Fruit fly (Drosophila melanogaster) whole organism, prepupa: Measurements from ENCODE around the gene P5cr.

Experiments
- Blimp-1 ChIP-seq: fragments of 200-800 bp; sonication (Bioruptor generic); optimal IDR thresholded peaks from 3 replicates; lab custom pipeline; 2017; ENCODE audit warnings: missing biosample characterization, missing genetic modification characterization, mild to moderate bottlenecking, moderate library complexity, missing genetic modification reagents
- CG10669 ChIP-seq: fragments of 200-800 bp; sonication (Bioruptor generic); optimal IDR thresholded peaks from 3 replicates; lab custom pipeline; 2018; ENCODE audit warnings: missing biosample characterization, mild to moderate bottlenecking, missing genetic modification characterization, moderate library complexity
- CG11762 ChIP-seq: fragments of 200-800 bp; sonication (Bioruptor generic); optimal IDR thresholded peaks from 3 replicates; lab custom pipeline; 2016; ENCODE audit warnings: missing biosample characterization, missing genetic modification characterization; ENCODE audit not compliant: insufficient read depth
- CG1621 ChIP-seq: fragments of 200-800 bp; sonication (Bioruptor generic); optimal IDR thresholded peaks from 3 replicates; lab custom pipeline; 2018; ENCODE audit warnings: missing biosample characterization, mild to moderate bottlenecking, missing genetic modification characterization
- CG16779 ChIP-seq: fragments of 200-800 bp; sonication (Bioruptor generic); optimal IDR thresholded peaks from 3 replicates; lab custom pipeline; 2017; ENCODE audit warnings: missing biosample characterization, mild to moderate bottlenecking, missing genetic modification characterization
- CG31627 ChIP-seq: fragments of 200-800 bp; sonication (Bioruptor generic); optimal IDR thresholded peaks from 3 replicates; lab custom pipeline; 2016; ENCODE audit warnings: missing biosample characterization, missing genetic modification characterization
- CG32006 ChIP-seq: fragments of 200-800 bp; sonication (Bioruptor generic); optimal IDR thresholded peaks from 3 replicates; lab custom pipeline; 2017; ENCODE audit warnings: missing biosample characterization, mild to moderate bottlenecking, missing genetic modification characterization
- CG34406 ChIP-seq: fragments of 200-800 bp; sonication (Bioruptor generic); optimal IDR thresholded peaks from 3 replicates; lab custom pipeline; 2016; ENCODE audit warnings: missing biosample characterization, missing genetic modification characterization
- CG3919 ChIP-seq: fragments of 200-800 bp; sonication (Bioruptor generic); optimal IDR thresholded peaks from 3 replicates; lab custom pipeline; 2016; ENCODE audit warnings: missing biosample characterization, missing genetic modification characterization
- CG4318 ChIP-seq: fragments of 200-800 bp; sonication (Bioruptor generic); optimal IDR thresholded peaks from 3 replicates; lab custom pipeline; 2017; ENCODE audit warnings: missing biosample characterization, mild to moderate bottlenecking, missing genetic modification characterization
- CG6276 ChIP-seq: fragments of 200-800 bp; sonication (Bioruptor generic); optimal IDR thresholded peaks from 2 replicates; lab custom pipeline; 2017; ENCODE audit warnings: missing biosample characterization, mild to moderate bottlenecking, missing genetic modification characterization
- CG6792 ChIP-seq: fragments of 200-800 bp; sonication (Bioruptor generic); optimal IDR thresholded peaks from 3 replicates; lab custom pipeline; 2016; ENCODE audit warnings: missing biosample characterization, missing genetic modification characterization
- CG6808 ChIP-seq: fragments of 200-800 bp; sonication (Bioruptor generic); optimal IDR thresholded peaks from 3 replicates; lab custom pipeline; 2017; ENCODE audit warnings: missing biosample characterization, missing genetic modification characterization, mild to moderate bottlenecking, moderate library complexity, missing genetic modification reagents
- CG6854 ChIP-seq: fragments of 200-800 bp; sonication (Bioruptor generic); optimal IDR thresholded peaks from 2 replicates; lab custom pipeline; 2017; ENCODE audit warnings: missing biosample characterization, mild to moderate bottlenecking, missing genetic modification characterization
- CG7368 ChIP-seq: fragments of 200-800 bp; sonication (Bioruptor generic); optimal IDR thresholded peaks from 3 replicates; lab custom pipeline; 2016; ENCODE audit warnings: missing biosample characterization, missing genetic modification characterization
- CG8319 ChIP-seq: fragments of 200-800 bp; sonication (Bioruptor generic); optimal IDR thresholded peaks from 3 replicates; lab custom pipeline; 2016; ENCODE audit warnings: missing biosample characterization, missing genetic modification characterization
- CG8632 ChIP-seq: fragments of 200-800 bp; sonication (Bioruptor generic); optimal IDR thresholded peaks from 3 replicates; lab custom pipeline; 2016; ENCODE audit warnings: missing biosample characterization, missing genetic modification characterization
- CG9139 ChIP-seq: fragments of 200-800 bp; sonication (Bioruptor generic); optimal IDR thresholded peaks from 3 replicates; lab custom pipeline; 2017; ENCODE audit warnings: missing biosample characterization, mild to moderate bottlenecking, missing genetic modification characterization
- Eip75B ChIP-seq: fragments of 200-800 bp; sonication (Bioruptor generic); optimal IDR thresholded peaks from 3 replicates; lab custom pipeline; 2016; ENCODE audit warnings: missing biosample characterization, missing genetic modification characterization
- Ets21C ChIP-seq: fragments of 200-800 bp; sonication (Bioruptor generic); optimal IDR thresholded peaks from 3 replicates; lab custom pipeline; 2016; ENCODE audit warnings: missing biosample characterization, missing genetic modification characterization
- Ets96B ChIP-seq: fragments of 200-800 bp; optimal IDR thresholded peaks from 2 replicates; lab custom pipeline; 2019; ENCODE audit warnings: missing biosample characterization, mild to moderate bottlenecking, missing genetic modification characterization, moderate library complexity
- Gug ChIP-seq: fragments of 200-800 bp; sonication (Bioruptor generic); IDR thresholded peaks from 2 replicates; pipeline ENCODE4 v1.3.6; 2022; ENCODE audit warnings: missing biosample characterization, missing genetic modification characterization
- Hr38 ChIP-seq: sonication (Bioruptor generic); optimal IDR thresholded peaks from 2 replicates; lab custom pipeline; 2016; ENCODE audit warnings: missing biosample characterization, missing genetic modification characterization
- Hr4 ChIP-seq: fragments of 200-800 bp; sonication (Bioruptor generic); optimal IDR thresholded peaks from 3 replicates; lab custom pipeline; 2016; ENCODE audit warnings: missing biosample characterization, missing genetic modification characterization
- Lpt ChIP-seq: fragments of 200-800 bp; sonication (Bioruptor generic); optimal IDR thresholded peaks from 3 replicates; lab custom pipeline; 2016; ENCODE audit warnings: missing biosample characterization, missing genetic modification characterization
- OdsH ChIP-seq: fragments of 200-800 bp; sonication (Bioruptor generic); optimal IDR thresholded peaks from 3 replicates; lab custom pipeline; 2016; ENCODE audit warnings: missing biosample characterization, missing genetic modification characterization
- Smox ChIP-seq: fragments of 200-800 bp; sonication (Bioruptor generic); optimal IDR thresholded peaks from 3 replicates; lab custom pipeline; 2016; ENCODE audit warnings: missing biosample characterization, missing genetic modification characterization
- Sox102F ChIP-seq: fragments of 200-800 bp; sonication (Bioruptor generic); optimal IDR thresholded peaks from 2 replicates; lab custom pipeline; 2016; ENCODE audit warnings: missing biosample characterization, mild to moderate bottlenecking, missing genetic modification characterization
- Sox14 ChIP-seq: fragments of 200-800 bp; sonication (Bioruptor generic); optimal IDR thresholded peaks from 3 replicates; lab custom pipeline; 2016; ENCODE audit warnings: missing biosample characterization, missing genetic modification characterization
- Sox15 ChIP-seq: fragments of 200-800 bp; sonication (Bioruptor generic); optimal IDR thresholded peaks from 3 replicates; lab custom pipeline; 2016; ENCODE audit warnings: missing biosample characterization, missing genetic modification characterization
- achi ChIP-seq: fragments of 200-800 bp; sonication (Bioruptor generic); optimal IDR thresholded peaks from 3 replicates; lab custom pipeline; 2016; ENCODE audit warnings: missing biosample characterization, missing genetic modification characterization
- acj6 ChIP-seq: fragments of 200-800 bp; sonication (Bioruptor generic); optimal IDR thresholded peaks from 3 replicates; lab custom pipeline; 2016; ENCODE audit warnings: missing biosample characterization, missing genetic modification characterization
- dac ChIP-seq: fragments of 200-800 bp; sonication (Bioruptor generic); optimal IDR thresholded peaks from 2 replicates; lab custom pipeline; 2017; ENCODE audit warnings: missing biosample characterization, mild to moderate bottlenecking, missing genetic modification characterization
- dsx ChIP-seq: fragments of 200-800 bp; optimal IDR thresholded peaks from 3 replicates; lab custom pipeline; 2019; ENCODE audit warnings: missing biosample characterization, mild to moderate bottlenecking, missing genetic modification characterization, moderate library complexity; ENCODE audit not compliant: poor library complexity, severe bottlenecking
- eg ChIP-seq: fragments of 200-800 bp; sonication (Bioruptor generic); IDR thresholded peaks from 3 replicates; pipeline ENCODE4 v1.3.6; 2022; ENCODE audit warnings: missing biosample characterization, missing genetic modification characterization
- esn ChIP-seq: fragments of 200-800 bp; sonication (Bioruptor generic); optimal IDR thresholded peaks from 2 replicates; lab custom pipeline; 2016; ENCODE audit warnings: missing biosample characterization, mild to moderate bottlenecking, missing genetic modification characterization, moderate library complexity
- fd59A ChIP-seq: fragments of 200-800 bp; sonication (Bioruptor generic); optimal IDR thresholded peaks from 2 replicates; lab custom pipeline; 2017; ENCODE audit warnings: missing biosample characterization, mild to moderate bottlenecking, missing genetic modification characterization, missing genetic modification reagents
- fd85E ChIP-seq: fragments of 200-800 bp; sonication (Bioruptor generic); optimal IDR thresholded peaks from 3 replicates; lab custom pipeline; 2016; ENCODE audit warnings: missing biosample characterization, missing genetic modification characterization
- fkh ChIP-seq: fragments of 200-800 bp; sonication (Bioruptor generic); optimal IDR thresholded peaks from 3 replicates; lab custom pipeline; 2017; ENCODE audit warnings: missing biosample characterization, mild to moderate bottlenecking, missing genetic modification characterization, moderate library complexity
- net ChIP-seq: fragments of 200-800 bp; sonication (Bioruptor generic); optimal IDR thresholded peaks from 3 replicates; lab custom pipeline; 2016; ENCODE audit warnings: missing biosample characterization, missing genetic modification characterization
- pdm3 ChIP-seq: fragments of 200-800 bp; sonication (Bioruptor generic); optimal IDR thresholded peaks from 3 replicates; lab custom pipeline; 2016; ENCODE audit warnings: missing biosample characterization, missing genetic modification characterization
- salr ChIP-seq, 2 experiments: fragments of 200-800 bp; sonication (Bioruptor generic); optimal IDR thresholded peaks; 3 replicates each; lab custom pipeline; 2016 to 2018; ENCODE audit warnings: missing biosample characterization in 2 of 2, missing genetic modification characterization in 2 of 2, mild to moderate bottlenecking in 1 of 2
- ss ChIP-seq, 2 experiments: fragments of 200-800 bp; sonication (Bioruptor generic); optimal IDR thresholded peaks; 2 replicates in 1 of 2; 3 replicates in 1 of 2; lab custom pipeline; 2017 to 2018; ENCODE audit warnings: mild to moderate bottlenecking in 2 of 2, missing biosample characterization in 2 of 2, missing genetic modification characterization in 2 of 2, moderate library complexity in 1 of 2
- svp ChIP-seq: fragments of 200-800 bp; sonication (Bioruptor generic); peaks from one replicate; lab custom pipeline; 2016; ENCODE audit warnings: missing biosample characterization, missing genetic modification characterization
- topi ChIP-seq: fragments of 200-800 bp; sonication (Bioruptor generic); optimal IDR thresholded peaks from 3 replicates; lab custom pipeline; 2016; ENCODE audit warnings: missing biosample characterization, missing genetic modification characterization
- vri ChIP-seq: fragments of 200-800 bp; sonication (Bioruptor generic); optimal IDR thresholded peaks from 3 replicates; lab custom pipeline; 2016; ENCODE audit warnings: missing biosample characterization, mild to moderate bottlenecking, missing genetic modification characterization

The P5cr gene

DNA sequence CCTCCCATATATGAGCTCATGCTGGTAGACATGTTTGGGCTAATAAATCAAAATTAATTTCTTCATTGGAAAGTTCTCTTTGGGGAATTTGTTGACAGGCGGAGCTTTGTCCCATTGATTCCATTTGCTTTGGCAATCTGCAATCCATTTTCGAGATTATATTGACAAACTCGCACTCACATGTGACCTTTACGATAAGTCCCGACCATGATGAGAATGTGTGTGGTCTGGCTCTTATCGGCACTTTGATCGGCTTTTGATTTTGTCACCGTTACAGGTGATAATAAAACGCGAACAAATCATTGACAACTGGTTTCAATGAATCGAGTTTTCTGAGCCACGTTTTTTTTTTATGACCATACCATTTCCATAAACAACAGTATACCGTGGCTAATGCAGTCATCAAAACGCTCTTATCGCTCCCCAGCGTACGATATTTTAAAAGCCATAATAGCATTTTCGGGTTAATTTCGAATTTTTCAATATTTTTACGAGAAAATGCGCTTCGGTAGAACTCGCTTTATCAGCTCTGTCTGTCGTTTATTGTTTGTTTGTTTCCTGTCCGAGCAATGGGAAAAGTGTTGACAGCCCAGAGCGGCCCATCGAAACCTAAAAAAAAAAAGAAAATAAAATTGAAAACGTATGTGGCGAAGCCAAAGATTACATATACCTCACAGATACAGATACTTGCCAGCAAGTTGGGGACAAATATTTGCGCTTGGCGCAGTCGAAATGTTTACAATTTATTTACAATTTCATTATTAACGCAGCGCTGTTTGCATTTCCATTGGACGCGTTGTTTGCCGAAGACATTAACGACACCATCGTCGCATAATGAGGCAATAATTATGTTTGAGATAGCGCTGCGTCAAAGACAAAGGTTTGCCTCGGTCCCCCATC lies 31.1 kb upstream of the P5cr start (continued):
- TF ChIP-seq ss (GFP tag; optimal IDR thresholded peaks at IDR 0.05; lab: Kevin White, UChicago) (peak in 1 of 2 experiments; percentile 31), CG32006 (GFP tag; lab: Kevin White, UChicago) (no peak), acj6 (GFP tag; lab: Kevin White, UChicago) (no peak), OdsH (GFP tag; lab: Kevin White, UChicago) (no peak), dsx (no peak), fkh (peak; percentile 96), CG6854 (GFP tag; lab: Kevin White, UChicago) (peak; percentile 56), CG4318 (GFP tag; lab: Kevin White, UChicago) (no peak), CG9139 (GFP tag; lab: Kevin White, UChicago) (no peak), topi (GFP tag; lab: Kevin White, UChicago) (no peak), Blimp-1 (no peak), CG31627 (GFP tag; lab: Kevin White, UChicago) (no peak), Gug (GFP tag; lab: Robert Waterston, UW) (no peak), Hr38 (GFP tag; lab: Kevin White, UChicago) (no peak), dac (GFP tag; lab: Kevin White, UChicago) (no peak)

- TF ChIP-seq eg, result no peak
- no peak for TF ChIP-seq topi (GFP tag; lab: Kevin White, UChicago)
- no peak for TF ChIP-seq svp
- peak; percentile 6 for TF ChIP-seq net (GFP tag; lab: Kevin White, UChicago)
- no peak for TF ChIP-seq Smox (GFP tag; lab: Kevin White, UChicago)
- TF ChIP-seq Hr4 (GFP tag; lab: Kevin White, UChicago), result no peak
- peak; percentile 40 for TF ChIP-seq CG11762 (GFP tag; lab: Kevin White, UChicago)
- no peak for TF ChIP-seq CG6792 (GFP tag; lab: Kevin White, UChicago)
- TF ChIP-seq esn (GFP tag; lab: Kevin White, UChicago), result no peak
- TF ChIP-seq CG3919 (GFP tag; lab: Kevin White, UChicago), result peak; percentile 77
- TF ChIP-seq acj6 (GFP tag; lab: Kevin White, UChicago), result peak; percentile 38
- no peak for TF ChIP-seq Sox102F (GFP tag; lab: Kevin White, UChicago)
- peak; percentile 18 for TF ChIP-seq CG1621 (tag; lab: Kevin White, UChicago)
- TF ChIP-seq Sox14, result peak; percentile 53
- peak; percentile 27 for TF ChIP-seq CG7368 (GFP tag; lab: Kevin White, UChicago)
- no peak for TF ChIP-seq Eip75B
- peak; percentile 4 for TF ChIP-seq CG8319
- peak; percentile 31 for TF ChIP-seq CG6808 (GFP tag; lab: Kevin White, UChicago)
- peak; percentile 47 for TF ChIP-seq CG10669 (GFP tag; lab: Kevin White, UChicago)
- no peak for TF ChIP-seq CG9139 (GFP tag; lab: Kevin White, UChicago)
- TF ChIP-seq ss (GFP tag; optimal IDR thresholded peaks at IDR 0.05; lab: Kevin White, UChicago), result no peak
- no peak for TF ChIP-seq fkh
- no peak for TF ChIP-seq CG16779 (tag; lab: Kevin White, UChicago)
- peak; percentile 68 for TF ChIP-seq Ets96B
- TF ChIP-seq achi (GFP tag; lab: Kevin White, UChicago), result peak; percentile 47
- no peak for TF ChIP-seq CG34406 (GFP tag; lab: Kevin White, UChicago)
- peak; percentile 32 to 35 for TF ChIP-seq salr (GFP tag; optimal IDR thresholded peaks at IDR 0.05; lab: Kevin White, UChicago)
- peak; percentile 35 for TF ChIP-seq OdsH (GFP tag; lab: Kevin White, UChicago)
- no peak for TF ChIP-seq CG8632 (GFP tag; lab: Kevin White, UChicago)
- TF ChIP-seq Hr38 (GFP tag; lab: Kevin White, UChicago), result no peak
- no peak for TF ChIP-seq Sox15 (GFP tag; lab: Kevin White, UChicago)
- no peak for TF ChIP-seq dac (GFP tag; lab: Kevin White, UChicago)
- no peak for TF ChIP-seq CG6854 (GFP tag; lab: Kevin White, UChicago)
- no peak for TF ChIP-seq Ets21C
- TF ChIP-seq pdm3 (GFP tag; lab: Kevin White, UChicago), result peak; percentile 36
- TF ChIP-seq Lpt (GFP tag; lab: Kevin White, UChicago), result no peak
- TF ChIP-seq vri (GFP tag; lab: Kevin White, UChicago), result no peak
- TF ChIP-seq fd59A (GFP tag; lab: Kevin White, UChicago), result peak; percentile 47
- peak; percentile 6 for TF ChIP-seq CG31627 (GFP tag; lab: Kevin White, UChicago)
- TF ChIP-seq fd85E (GFP tag; lab: Kevin White, UChicago), result no peak
- TF ChIP-seq CG6276, result no peak
Observed at dm6 chr3R:18998370-18998769, 30.4 kb upstream of the P5cr start.
